Fruit fly (Drosophila melanogaster): ENCODE measurements around the gene CG33257.

Gene CG33257

dm6 chr3L:16357860-16358259, 11.7 kb downstream of the CG33257 start:
- TF ChIP-seq CG13287 (GFP tag; IDR thresholded peaks at IDR 0.05; ENCODE audit: partially characterized antibody): no peak
- TF ChIP-seq Taf1 (GFP tag; IDR thresholded peaks at IDR 0.05): 0 out of 2 replicates have a peak, but pooled peaks have one; percentile 20
- no peak for TF ChIP-seq CG15479 (GFP tag; optimal IDR thresholded peaks at IDR 0.05)
- TF ChIP-seq CG13424 (tag; optimal IDR thresholded peaks at IDR 0.05): no peak
- no peak for TF ChIP-seq CG43689 (GFP tag; IDR thresholded peaks at IDR 0.05)
- TF ChIP-seq sens (GFP tag): peak; percentile 11
- no peak for TF ChIP-seq eyg (GFP tag; optimal IDR thresholded peaks at IDR 0.05)
- no peak for TF ChIP-seq schlank (tag; optimal IDR thresholded peaks at IDR 0.05)
- TF ChIP-seq Optix (GFP tag; IDR thresholded peaks at IDR 0.05): no peak
- 0 out of 3 replicates have a peak, but pooled peaks have one; percentile 20 for TF ChIP-seq row (GFP tag; IDR thresholded peaks at IDR 0.05)
- no peak for TF ChIP-seq NK7.1 (GFP tag; optimal IDR thresholded peaks at IDR 0.05)
- TF ChIP-seq ash1 (GFP tag; optimal IDR thresholded peaks at IDR 0.05): no peak
- no peak for TF ChIP-seq tio (GFP tag; optimal IDR thresholded peaks at IDR 0.05)
- TF ChIP-seq CG17829 (tag; optimal IDR thresholded peaks at IDR 0.05): no peak
- TF ChIP-seq CkIIα-i1 (GFP tag; IDR thresholded peaks at IDR 0.05): no peak
- TF ChIP-seq Hr78 (GFP tag; optimal IDR thresholded peaks at IDR 0.05): no peak
- peak; percentile 11 for TF ChIP-seq CG2120 (GFP tag; optimal IDR thresholded peaks at IDR 0.05)
- TF ChIP-seq Med (GFP tag): peak; percentile 74
- TF ChIP-seq Xrp1 (GFP tag; IDR thresholded peaks at IDR 0.05): no peak
- TF ChIP-seq CG15601 (tag; optimal IDR thresholded peaks at IDR 0.05): no peak
- no peak for TF ChIP-seq Lim3 (GFP tag; IDR thresholded peaks at IDR 0.05)
- no peak for TF ChIP-seq sisA (GFP tag; IDR thresholded peaks at IDR 0.05)
- TF ChIP-seq CG12942 (GFP tag; optimal IDR thresholded peaks at IDR 0.05): no peak
- TF ChIP-seq CG17385 (GFP tag; optimal IDR thresholded peaks at IDR 0.05): no peak
- no peak for TF ChIP-seq CG4617 (GFP tag; optimal IDR thresholded peaks at IDR 0.05; ENCODE audit: borderline replicate concordance)
- TF ChIP-seq CG7556 (GFP tag; optimal IDR thresholded peaks at IDR 0.05): no peak
- TF ChIP-seq Atf3 (GFP tag; optimal IDR thresholded peaks at IDR 0.05): no peak
- no peak for TF ChIP-seq p53 (GFP tag; optimal IDR thresholded peaks at IDR 0.05)
- no peak for TF ChIP-seq hb (GFP tag; IDR thresholded peaks at IDR 0.05; ENCODE audit: partially characterized antibody)
- TF ChIP-seq Neu2 (GFP tag; optimal IDR thresholded peaks at IDR 0.05; ENCODE audit: borderline replicate concordance): no peak
- no peak for TF ChIP-seq D19B (GFP tag; optimal IDR thresholded peaks at IDR 0.05)
- TF ChIP-seq yki (optimal IDR thresholded peaks at IDR 0.05): no peak

dm6 chr3L:16359219-16359748, 13.2 kb downstream of the CG33257 start, which contains the start of gene ringer:
TSS of gene ringer (minus strand) at chr3L:16359428.
- TF ChIP-seq ftz-f1 (GFP tag; optimal IDR thresholded peaks at IDR 0.05) (peak; percentile 9), CG8359 (GFP tag; optimal IDR thresholded peaks at IDR 0.05; ENCODE audit: borderline replicate concordance) (no peak), sug (tag; optimal IDR thresholded peaks at IDR 0.05) (peak; percentile 25), z (GFP tag; IDR thresholded peaks at IDR 0.05) (peak; percentile 86; the same call in 1 of the 3 replicates), CG12071 (GFP tag; optimal IDR thresholded peaks at IDR 0.05) (peak; percentile 0), Fer1 (GFP tag; optimal IDR thresholded peaks at IDR 0.05) (peak; percentile 14), CG15601 (tag; optimal IDR thresholded peaks at IDR 0.05) (no peak), Deaf1 (tag; optimal IDR thresholded peaks at IDR 0.05) (peak; percentile 65), Meics (GFP tag; optimal IDR thresholded peaks at IDR 0.05) (peak; percentile 33), CG18619 (GFP tag; optimal IDR thresholded peaks at IDR 0.05) (peak; percentile 10), Hmr (GFP tag; optimal IDR thresholded peaks at IDR 0.05) (peak; percentile 48), CG32532 (GFP tag; IDR thresholded peaks at IDR 0.05) (peak; percentile 34; the same call in 1 of the 2 replicates), D19B (GFP tag; optimal IDR thresholded peaks at IDR 0.05) (no peak), Drgx (GFP tag; IDR thresholded peaks at IDR 0.05) (no peak), CG34376 (GFP tag; optimal IDR thresholded peaks at IDR 0.05) (peak; percentile 35), CG2678 (tag; optimal IDR thresholded peaks at IDR 0.05) (peak; percentile 16), sob (GFP tag; IDR thresholded peaks at IDR 0.05) (0 out of 2 replicates have a peak, but pooled peaks have one; percentile 21), CTCF (GFP tag; optimal IDR thresholded peaks at IDR 0.05) (no peak), Blimp-1 (GFP tag; optimal IDR thresholded peaks at IDR 0.05) (no peak), CG12769 (tag; optimal IDR thresholded peaks at IDR 0.05) (no peak), CG12659 (GFP tag; optimal IDR thresholded peaks at IDR 0.05) (peak; percentile 8), cad (GFP tag; optimal IDR thresholded peaks at IDR 0.05) (no peak)
